Fruit fly (Drosophila melanogaster) whole organism, embryonic: ENCODE data around the gene Gr63a.

Experiments
- Atf3 ChIP-seq: fragments of 200-800 bp; sonication (Bioruptor generic); optimal IDR thresholded peaks from 3 replicates; lab custom pipeline; 2016; ENCODE audit warnings: missing biosample characterization, missing genetic modification characterization
- CG11696 ChIP-seq: fragments of 200-800 bp; sonication (Bioruptor generic); IDR thresholded peaks from 2 replicates; pipeline ENCODE4 v1.3.6; 2022; ENCODE audit warnings: missing biosample characterization, missing genetic modification characterization
- CG15479 ChIP-seq: fragments of 200-800 bp; sonication (Bioruptor generic); optimal IDR thresholded peaks from 3 replicates; lab custom pipeline; 2019; ENCODE audit warnings: missing biosample characterization, mild to moderate bottlenecking, missing genetic modification characterization, moderate library complexity
- CG18476 ChIP-seq: fragments of 200-800 bp; sonication (Bioruptor generic); optimal IDR thresholded peaks from 2 replicates; lab custom pipeline; 2016; ENCODE audit warnings: missing biosample characterization, mild to moderate bottlenecking, missing genetic modification characterization
- CG2678 ChIP-seq: fragments of 200-800 bp; sonication (Bioruptor generic); optimal IDR thresholded peaks from 3 replicates; lab custom pipeline; 2019; ENCODE audit warnings: missing biosample characterization, mild to moderate bottlenecking, missing genetic modification characterization, moderate library complexity
- CG30431 ChIP-seq: fragments of 200-800 bp; sonication (Bioruptor generic); optimal IDR thresholded peaks from 2 replicates; lab custom pipeline; 2017; ENCODE audit warnings: missing biosample characterization, missing genetic modification characterization
- CG31441 ChIP-seq: fragments of 200-800 bp; sonication (Bioruptor generic); IDR thresholded peaks from 2 replicates; pipeline ENCODE4 v1.3.6; 2022; ENCODE audit warnings: missing biosample characterization, missing genetic modification characterization
- CG33213 ChIP-seq: fragments of 200-800 bp; sonication (Bioruptor generic); optimal IDR thresholded peaks from 3 replicates; lab custom pipeline; 2016; ENCODE audit warnings: missing biosample characterization, missing genetic modification characterization
- CG4282 ChIP-seq: fragments of 200-800 bp; sonication (Bioruptor generic); optimal IDR thresholded peaks from 2 replicates; lab custom pipeline; 2016; ENCODE audit warnings: missing biosample characterization, missing genetic modification characterization
- CG6175 ChIP-seq: fragments of 200-800 bp; sonication (Bioruptor generic); IDR thresholded peaks from 3 replicates; pipeline ENCODE4 v1.3.6; 2022; ENCODE audit warnings: missing biosample characterization, missing genetic modification characterization
- CG6254 ChIP-seq: fragments of 200-800 bp; sonication (Bioruptor generic); optimal IDR thresholded peaks from 3 replicates; lab custom pipeline; 2017; ENCODE audit warnings: mild to moderate bottlenecking, missing biosample characterization, missing genetic modification reagents, missing genetic modification characterization
- CG6683 ChIP-seq: fragments of 200-800 bp; sonication (Bioruptor generic); optimal IDR thresholded peaks from 2 replicates; lab custom pipeline; 2017; ENCODE audit warnings: missing biosample characterization, mild to moderate bottlenecking, missing genetic modification characterization, missing genetic modification reagents
- CG7372 ChIP-seq: fragments of 200-800 bp; sonication (Bioruptor generic); IDR thresholded peaks from 2 replicates; pipeline ENCODE4 v1.3.6; 2022; ENCODE audit warnings: missing biosample characterization, missing genetic modification characterization
- CG7745 ChIP-seq: fragments of 200-800 bp; sonication (Bioruptor generic); optimal IDR thresholded peaks from 2 replicates; lab custom pipeline; 2018; ENCODE audit warnings: missing biosample characterization, mild to moderate bottlenecking, missing genetic modification characterization, moderate library complexity
- CG7987 ChIP-seq: fragments of 200-800 bp; sonication (Bioruptor generic); optimal IDR thresholded peaks from 2 replicates; lab custom pipeline; 2018; ENCODE audit warnings: missing biosample characterization, mild to moderate bottlenecking, missing genetic modification characterization, moderate library complexity
- CG8281 ChIP-seq: fragments of 200-800 bp; sonication (Bioruptor generic); optimal IDR thresholded peaks from 2 replicates; lab custom pipeline; 2018; ENCODE audit warnings: missing biosample characterization, mild to moderate bottlenecking, missing genetic modification characterization, moderate library complexity
- CG8359 ChIP-seq: fragments of 200-800 bp; sonication (Bioruptor generic); optimal IDR thresholded peaks from 2 replicates; lab custom pipeline; 2017; ENCODE audit warnings: missing biosample characterization, mild to moderate bottlenecking, missing genetic modification characterization, borderline replicate concordance
- CG9817 ChIP-seq: fragments of 200-800 bp; sonication (Bioruptor generic); optimal IDR thresholded peaks from 2 replicates; lab custom pipeline; 2018; ENCODE audit warnings: missing biosample characterization, mild to moderate bottlenecking, missing genetic modification characterization, moderate library complexity
- Dad ChIP-seq: fragments of 200-800 bp; sonication (Bioruptor generic); optimal IDR thresholded peaks from 3 replicates; lab custom pipeline; 2016; ENCODE audit warnings: missing biosample characterization, missing genetic modification characterization
- Dip3 ChIP-seq: fragments of 200-800 bp; sonication (Bioruptor generic); optimal IDR thresholded peaks from 3 replicates; lab custom pipeline; 2016; ENCODE audit warnings: missing biosample characterization, missing genetic modification characterization
- Eip74EF ChIP-seq, 2 experiments: fragments of 200-800 bp in 1 of 2; fragments of >200 bp in 1 of 2; sonication (Bioruptor generic) in 1 of 2; optimal IDR thresholded peaks; 2 replicates each; lab custom pipeline; 2017 to 2019; ENCODE audit warnings: missing biosample characterization in 2 of 2, missing genetic modification characterization in 2 of 2, mild to moderate bottlenecking in 1 of 2, moderate library complexity in 1 of 2
- H2.0 ChIP-seq: fragments of 200-800 bp; sonication (Bioruptor generic); IDR thresholded peaks from 2 replicates; pipeline ENCODE4 v1.3.6; 2022; ENCODE audit warnings: missing biosample characterization, missing genetic modification characterization
- HLH54F ChIP-seq: fragments of 200-800 bp; sonication (Bioruptor generic); optimal IDR thresholded peaks from 3 replicates; lab custom pipeline; 2016; ENCODE audit warnings: missing biosample characterization, missing genetic modification characterization
- Hmx ChIP-seq: fragments of 200-800 bp; sonication (Bioruptor generic); optimal IDR thresholded peaks from 2 replicates; lab custom pipeline; 2016; ENCODE audit warnings: missing biosample characterization, missing genetic modification characterization
- Hr51 ChIP-seq, 2 experiments: fragments of 200-800 bp; sonication (Bioruptor generic); optimal IDR thresholded peaks; 2 replicates in 1 of 2; 3 replicates in 1 of 2; lab custom pipeline; 2016 to 2018; ENCODE audit warnings: missing biosample characterization in 2 of 2, missing genetic modification characterization in 2 of 2, mild to moderate bottlenecking in 1 of 2, moderate library complexity in 1 of 2
- Pdp1 ChIP-seq, 2 experiments: fragments of 200-800 bp; sonication (Bioruptor generic); optimal IDR thresholded peaks; 3 replicates each; lab custom pipeline; 2016; ENCODE audit warnings: missing biosample characterization in 2 of 2, missing genetic modification characterization in 2 of 2, mild to moderate bottlenecking in 1 of 2, moderate library complexity in 1 of 2
- Trl ChIP-seq, 3 experiments: fragments of >200 bp in 2 of 3; fragments of 200-800 bp in 1 of 3; sonication (Bioruptor generic) in 1 of 3; optimal IDR thresholded peaks; 2 replicates in 1 of 3; 3 replicates in 2 of 3; lab custom pipeline; 2016 to 2017; ENCODE audit warnings: missing biosample characterization in 1 of 3, missing genetic modification characterization in 1 of 3
- bab2 ChIP-seq: fragments of 200-800 bp; sonication (Bioruptor generic); optimal IDR thresholded peaks from 2 replicates; lab custom pipeline; 2016; ENCODE audit warnings: missing biosample characterization, missing genetic modification characterization
- bowl ChIP-seq: fragments of 200-800 bp; sonication (Bioruptor generic); IDR thresholded peaks from 2 replicates; pipeline ENCODE4 v1.3.6; 2022; ENCODE audit warnings: missing biosample characterization, missing genetic modification characterization
- cad ChIP-seq: fragments of >200 bp; optimal IDR thresholded peaks from 2 replicates; lab custom pipeline; 2017; ENCODE audit warnings: missing biosample characterization, missing genetic modification characterization
- crp ChIP-seq, 2 experiments: fragments of 200-800 bp; sonication (Bioruptor generic); optimal IDR thresholded peaks; 2 replicates in 1 of 2; 3 replicates in 1 of 2; lab custom pipeline; 2017; ENCODE audit warnings: missing biosample characterization in 2 of 2, missing genetic modification characterization in 2 of 2, mild to moderate bottlenecking in 1 of 2, moderate library complexity in 1 of 2
- danr ChIP-seq: fragments of 200-800 bp; sonication (Bioruptor generic); IDR thresholded peaks from 2 replicates; pipeline ENCODE4 v1.3.6; 2022; ENCODE audit warnings: missing biosample characterization, missing genetic modification characterization
- dpn ChIP-seq, 2 experiments: fragments of 200-800 bp; sonication (Bioruptor generic); optimal IDR thresholded peaks; 3 replicates each; lab custom pipeline; 2016; ENCODE audit warnings: missing biosample characterization in 2 of 2, missing genetic modification characterization in 2 of 2
- eyg ChIP-seq: fragments of 200-800 bp; sonication (Bioruptor generic); optimal IDR thresholded peaks from 3 replicates; lab custom pipeline; 2016; ENCODE audit warnings: missing biosample characterization, missing genetic modification characterization
- fu2 ChIP-seq: fragments of 200-800 bp; sonication (Bioruptor generic); optimal IDR thresholded peaks from 2 replicates; lab custom pipeline; 2016; ENCODE audit warnings: missing biosample characterization, missing genetic modification characterization
- grau ChIP-seq: fragments of 200-800 bp; optimal IDR thresholded peaks from 3 replicates; lab custom pipeline; 2019; ENCODE audit warnings: missing biosample characterization, mild to moderate bottlenecking, missing genetic modification characterization, moderate library complexity
- h ChIP-seq: fragments of >200 bp; optimal IDR thresholded peaks from 2 replicates; lab custom pipeline; 2017
- ham ChIP-seq: fragments of 200-800 bp; sonication (Bioruptor generic); IDR thresholded peaks from 2 replicates; pipeline ENCODE4 v1.3.6; 2022; ENCODE audit warnings: missing biosample characterization, missing genetic modification characterization
- ind ChIP-seq: fragments of 200-800 bp; sonication (Bioruptor generic); optimal IDR thresholded peaks from 3 replicates; lab custom pipeline; 2016; ENCODE audit warnings: missing biosample characterization, missing genetic modification characterization
- lilli ChIP-seq: fragments of 200-800 bp; sonication (Bioruptor generic); optimal IDR thresholded peaks from 3 replicates; lab custom pipeline; 2016; ENCODE audit warnings: missing biosample characterization, missing genetic modification characterization
- lola ChIP-seq, 3 experiments: fragments of >200 bp in 2 of 3; fragments of 200-800 bp in 1 of 3; sonication (Bioruptor generic) in 1 of 3; optimal IDR thresholded peaks; 2 replicates each; lab custom pipeline; 2017 to 2019; ENCODE audit warnings: missing biosample characterization in 3 of 3, missing genetic modification characterization in 3 of 3, mild to moderate bottlenecking in 1 of 3, moderate library complexity in 1 of 3
- org-1 ChIP-seq: fragments of 200-800 bp; sonication (Bioruptor generic); optimal IDR thresholded peaks from 2 replicates; lab custom pipeline; 2017; ENCODE audit warnings: missing biosample characterization, missing genetic modification characterization
- pnt ChIP-seq: fragments of 200-800 bp; sonication (Bioruptor generic); optimal IDR thresholded peaks from 3 replicates; lab custom pipeline; 2016; ENCODE audit warnings: missing biosample characterization, missing genetic modification characterization
- ranshi ChIP-seq: fragments of 200-800 bp; sonication (Bioruptor generic); IDR thresholded peaks from 2 replicates; pipeline ENCODE4 v1.3.6; 2022; ENCODE audit warnings: missing biosample characterization, missing genetic modification characterization
- sr ChIP-seq: fragments of 200-800 bp; sonication (Bioruptor generic); IDR thresholded peaks from 3 replicates; pipeline ENCODE4 v1.3.6; 2022; ENCODE audit warnings: missing biosample characterization, missing genetic modification characterization
- tin ChIP-seq: fragments of 200-800 bp; sonication (Bioruptor generic); optimal IDR thresholded peaks from 3 replicates; lab custom pipeline; 2016; ENCODE audit warnings: missing biosample characterization, missing genetic modification characterization
- trem ChIP-seq: fragments of 200-800 bp; optimal IDR thresholded peaks from 3 replicates; lab custom pipeline; 2019; ENCODE audit warnings: missing biosample characterization, mild to moderate bottlenecking, missing genetic modification characterization, moderate library complexity
- twi ChIP-seq: fragments of 200-800 bp; optimal IDR thresholded peaks from 2 replicates; lab custom pipeline; 2019; ENCODE audit warnings: missing biosample characterization, mild to moderate bottlenecking, missing genetic modification characterization, moderate library complexity
- vnd ChIP-seq: fragments of 200-800 bp; sonication (Bioruptor generic); IDR thresholded peaks from 3 replicates; pipeline ENCODE4 v1.3.6; 2022; ENCODE audit warnings: missing biosample characterization, missing genetic modification characterization; ENCODE audit not compliant: partially characterized antibody

The Gr63a gene

DNA sequence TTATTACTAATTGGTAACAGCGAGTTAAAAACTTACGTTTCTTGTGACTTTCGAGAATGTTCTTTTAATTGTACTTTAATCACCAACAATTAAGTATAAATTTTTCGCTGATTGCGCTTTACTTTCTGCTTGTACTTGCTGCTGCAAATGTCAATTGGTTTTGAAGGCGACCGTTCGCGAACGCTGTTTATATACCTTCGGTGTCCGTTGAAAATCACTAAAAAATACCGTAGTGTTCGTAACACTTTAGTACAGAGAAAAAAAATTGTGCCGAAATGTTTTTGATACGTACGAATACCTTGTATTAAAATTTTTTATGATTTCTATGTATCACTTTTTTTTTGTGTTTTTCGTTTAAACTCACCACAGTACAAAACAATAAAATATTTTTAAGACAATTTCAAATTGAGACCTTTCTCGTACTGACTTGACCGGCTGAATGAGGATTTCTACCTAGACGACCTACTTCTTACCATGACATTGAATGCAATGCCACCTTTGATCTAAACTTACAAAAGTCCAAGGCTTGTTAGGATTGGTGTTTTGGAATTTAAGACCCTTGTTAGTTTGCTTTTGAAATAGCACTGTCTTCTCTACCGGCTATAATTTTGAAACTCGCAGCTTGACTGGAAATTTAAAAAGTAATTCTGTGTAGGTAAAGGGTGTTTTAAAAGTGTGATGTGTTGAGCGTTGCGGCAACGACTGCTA, 6.2 kb upstream of the Gr63a start, which contains the start of gene Ubi-p63E (continued):
- TF ChIP-seq CG8281 (tag; lab: Kevin White, UChicago) (peak; percentile 26), Trl (optimal IDR thresholded peaks at IDR 0.05; lab: Kevin White, UChicago) (no peak), Trl (GFP tag; optimal IDR thresholded peaks at IDR 0.05; lab: Kevin White, UChicago) (peak; percentile 71), Dad (GFP tag; lab: Kevin White, UChicago) (peak; percentile 37), lola (GFP tag; optimal IDR thresholded peaks at IDR 0.05; lab: Kevin White, UChicago) (peak in 1 of 3 experiments; percentile 55), CG7987 (GFP tag; lab: Kevin White, UChicago) (peak; percentile 25), fu2 (GFP tag; lab: Kevin White, UChicago) (peak; percentile 70), CG8359 (no peak), ind (GFP tag; lab: Kevin White, UChicago) (peak; percentile 73), H2.0 (GFP tag; lab: Robert Waterston, UW) (no peak), lilli (GFP tag; lab: Kevin White, UChicago) (peak; percentile 4), eyg (GFP tag; lab: Kevin White, UChicago) (peak; percentile 61), CG2678 (peak; percentile 70), bab2 (peak; percentile 76), cad (GFP tag; lab: Kevin White, UChicago) (no peak), danr (no peak), twi (tag; lab: Kevin White, UChicago) (peak; percentile 18), HLH54F (GFP tag; lab: Kevin White, UChicago) (peak; percentile 65), CG31441 (GFP tag; lab: Robert Waterston, UW) (no peak), vnd (no peak), CG33213 (peak; percentile 52), sr (GFP tag; lab: Robert Waterston, UW) (no peak), CG7745 (tag; lab: Kevin White, UChicago) (peak; percentile 9), trem (no peak), CG4282 (GFP tag; lab: Kevin White, UChicago) (peak; percentile 42), grau (tag; lab: Kevin White, UChicago) (peak; percentile 54), Dip3 (GFP tag; lab: Kevin White, UChicago) (peak; percentile 39), org-1 (peak; percentile 46), ham (GFP tag; lab: Robert Waterston, UW) (no peak), dpn (GFP tag; optimal IDR thresholded peaks at IDR 0.05; lab: Kevin White, UChicago) (peak; percentile 64 to 72), CG6175 (GFP tag; lab: Robert Waterston, UW) (no peak), crp (GFP tag; optimal IDR thresholded peaks at IDR 0.05; lab: Kevin White, UChicago) (peak in 1 of 2 experiments; percentile 5), CG18476 (GFP tag; lab: Kevin White, UChicago) (peak; percentile 50), Eip74EF (GFP tag; optimal IDR thresholded peaks at IDR 0.05; lab: Kevin White, UChicago) (no peak), Pdp1 (GFP tag; optimal IDR thresholded peaks at IDR 0.05; lab: Kevin White, UChicago) (peak; percentile 76 to 86), bowl (GFP tag; lab: Robert Waterston, UW) (no peak), CG7372 (no peak), CG30431 (GFP tag; lab: Kevin White, UChicago) (peak; percentile 64), Hr51 (GFP tag; optimal IDR thresholded peaks at IDR 0.05; lab: Kevin White, UChicago) (peak; percentile 19 to 66), Hmx (GFP tag; lab: Kevin White, UChicago) (no peak), h (lab: Kevin White, UChicago) (no peak), CG6254 (GFP tag; lab: Kevin White, UChicago) (no peak), pnt (peak; percentile 61), CG9817 (tag; lab: Kevin White, UChicago) (peak; percentile 63), CG6683 (GFP tag; lab: Kevin White, UChicago) (no peak), tin (peak; percentile 58), Atf3 (GFP tag; lab: Kevin White, UChicago) (peak; percentile 62), CG11696 (no peak), ranshi (GFP tag; lab: Robert Waterston, UW) (no peak), CG15479 (GFP tag; lab: Kevin White, UChicago) (no peak)
